Worm (Caenorhabditis elegans) whole organism, L4 larva: ENCODE measurements around the gene daf-15.

ENCODE experiments used
- T20F7.1 ChIP-seq: fragments of 200-800 bp; sonication (Bioruptor generic); optimal IDR thresholded peaks from 2 replicates; lab custom pipeline; 2018; ENCODE audit warnings: mild to moderate bottlenecking, missing genetic modification characterization, missing compliant biosample characterization
- T26A8.4 ChIP-seq: fragments of 200-800 bp; sonication (Bioruptor generic); IDR thresholded peaks from 2 replicates; pipeline ENCODE4 v1.3.6; 2022; ENCODE audit warnings: missing genetic modification characterization, missing compliant biosample characterization
- Y105C5A.15 ChIP-seq: fragments of 200-800 bp; sonication (Bioruptor generic); IDR thresholded peaks from 2 replicates; pipeline ENCODE4 v1.3.6; 2022; ENCODE audit warnings: missing genetic modification characterization, missing compliant biosample characterization
- ZK337.2 ChIP-seq: fragments of 200-800 bp; sonication (Bioruptor generic); IDR thresholded peaks from 2 replicates; pipeline ENCODE4 v1.3.6; 2022; ENCODE audit warnings: missing genetic modification reagents, missing genetic modification characterization, missing compliant biosample characterization
- ZK546.5 ChIP-seq, 2 experiments: sonication (generic microtip); optimal IDR thresholded peaks; 2 replicates each; lab custom pipeline; 2017; ENCODE audit warnings: missing biosample characterization in 2 of 2, missing genetic modification characterization in 2 of 2
- aha-1 ChIP-seq: fragments of 150-350 bp; peaks from one replicate; lab custom pipeline; 2014; ENCODE audit warnings: missing biosample characterization, missing genetic modification characterization
- aly-2 ChIP-seq: sonication (generic microtip); optimal IDR thresholded peaks from 2 replicates; lab custom pipeline; 2018; ENCODE audit warnings: missing biosample characterization, missing genetic modification characterization
- ama-1 ChIP-seq: fragments of 150-350 bp; optimal IDR thresholded peaks from 2 replicates; lab custom pipeline; 2014; ENCODE audit warnings: inconsistent platforms, mixed read lengths
- ceh-32 ChIP-seq: sonication (generic microtip); optimal IDR thresholded peaks from 2 replicates; lab custom pipeline; 2016; ENCODE audit warnings: mild to moderate bottlenecking, missing genetic modification characterization, missing compliant biosample characterization; ENCODE audit not compliant: poor library complexity
- ceh-62 ChIP-seq: sonication (generic microtip); optimal IDR thresholded peaks from 2 replicates; lab custom pipeline; 2017; ENCODE audit warnings: missing biosample characterization, missing genetic modification characterization
- daf-12 ChIP-seq: fragments of 150-350 bp; optimal IDR thresholded peaks from 2 replicates; lab custom pipeline; 2014; ENCODE audit warnings: missing biosample characterization, missing genetic modification reagents, missing genetic modification characterization
- daf-16 ChIP-seq, 3 experiments: sonication (generic microtip); optimal IDR thresholded peaks; 2 replicates each; lab custom pipeline; 2016 to 2017; ENCODE audit warnings: missing genetic modification characterization in 3 of 3, missing genetic modification reagents in 3 of 3, mild to moderate bottlenecking in 2 of 3, missing compliant biosample characterization in 2 of 3, missing biosample characterization in 1 of 3, moderate library complexity in 1 of 3
- daf-19 ChIP-seq: fragments of 200-800 bp; sonication (Bioruptor generic); conservative IDR thresholded peaks from 2 replicates; pipeline ENCODE4 v1.3.6; 2022; ENCODE audit warnings: missing genetic modification characterization, missing compliant biosample characterization
- dmd-8 ChIP-seq: fragments of 200-800 bp; sonication (Bioruptor generic); IDR thresholded peaks from 2 replicates; pipeline ENCODE4 v1.3.6; 2022; ENCODE audit warnings: missing genetic modification characterization, missing compliant biosample characterization
- dpl-1 ChIP-seq: fragments of 150-350 bp; optimal IDR thresholded peaks from 2 replicates; lab custom pipeline; 2014; ENCODE audit warnings: missing biosample characterization, missing genetic modification reagents, missing genetic modification characterization
- duxl-1 ChIP-seq: sonication (generic microtip); optimal IDR thresholded peaks from 2 replicates; lab custom pipeline; 2016; ENCODE audit warnings: mild to moderate bottlenecking, missing genetic modification characterization, moderate library complexity, missing compliant biosample characterization; ENCODE audit not compliant: poor library complexity
- dve-1 ChIP-seq: sonication (generic microtip); optimal IDR thresholded peaks from 2 replicates; lab custom pipeline; 2017; ENCODE audit warnings: antibody characterized with exemption, mild to moderate bottlenecking, missing genetic modification characterization, missing compliant biosample characterization; ENCODE audit not compliant: insufficient read depth
- hlh-11 ChIP-seq: fragments of 200-800 bp; sonication (Bioruptor generic); optimal IDR thresholded peaks from 2 replicates; lab custom pipeline; 2018; ENCODE audit warnings: mild to moderate bottlenecking, missing genetic modification characterization, missing compliant biosample characterization
- hlh-30 ChIP-seq: sonication (generic microtip); optimal IDR thresholded peaks from 2 replicates; lab custom pipeline; 2017; ENCODE audit warnings: antibody characterized with exemption, mild to moderate bottlenecking, missing genetic modification characterization, missing compliant biosample characterization; ENCODE audit not compliant: insufficient read depth
- hmg-1.1 ChIP-seq: fragments of 200-800 bp; sonication (Bioruptor generic); IDR thresholded peaks from 2 replicates; pipeline ENCODE4 v1.3.6; 2022; ENCODE audit warnings: missing genetic modification reagents, missing genetic modification characterization, missing compliant biosample characterization
- jun-1 ChIP-seq: fragments of 150-350 bp; optimal IDR thresholded peaks from 2 replicates; lab custom pipeline; 2014; ENCODE audit warnings: missing biosample characterization, missing genetic modification reagents, missing genetic modification characterization
- lin-15B ChIP-seq: fragments of 150-350 bp; sonication (generic microtip); optimal IDR thresholded peaks from 3 replicates; lab custom pipeline; 2014; ENCODE audit warnings: missing biosample characterization, missing genetic modification characterization
- lin-38 ChIP-seq: fragments of 200-800 bp; sonication (Bioruptor generic); IDR thresholded peaks from 2 replicates; pipeline ENCODE4 v1.3.6; 2022; ENCODE audit warnings: missing genetic modification reagents, missing genetic modification characterization, missing compliant biosample characterization
- lsy-2 ChIP-seq, 2 experiments: fragments of 150-350 bp in 1 of 2; sonication (generic microtip) in 1 of 2; optimal IDR thresholded peaks; 2 replicates each; lab custom pipeline; 2014 to 2017; ENCODE audit warnings: missing biosample characterization in 2 of 2, missing genetic modification characterization in 2 of 2
- madf-9 ChIP-seq: fragments of 200-800 bp; sonication (Bioruptor generic); conservative IDR thresholded peaks from 2 replicates; pipeline ENCODE4 v1.3.6; 2022; ENCODE audit warnings: missing genetic modification reagents, missing genetic modification characterization, missing compliant biosample characterization
- mdl-1 ChIP-seq, 2 experiments: fragments of 150-350 bp in 1 of 2; sonication (generic microtip) in 1 of 2; optimal IDR thresholded peaks; 2 replicates each; lab custom pipeline; 2014 to 2017; ENCODE audit warnings: missing biosample characterization in 2 of 2, missing genetic modification characterization in 2 of 2
- mep-1 ChIP-seq: fragments of 150-350 bp; sonication (generic microtip); optimal IDR thresholded peaks from 3 replicates; lab custom pipeline; 2014; ENCODE audit warnings: missing biosample characterization, missing genetic modification characterization
- mes-2 ChIP-seq: sonication (generic microtip); optimal IDR thresholded peaks from 2 replicates; lab custom pipeline; 2016; ENCODE audit warnings: missing genotype, mild to moderate bottlenecking, missing genetic modification characterization, missing compliant biosample characterization; ENCODE audit not compliant: poor library complexity, severe bottlenecking
- nhr-102 ChIP-seq: sonication (generic microtip); optimal IDR thresholded peaks from 2 replicates; lab custom pipeline; 2016; ENCODE audit warnings: mild to moderate bottlenecking, missing genetic modification characterization, moderate library complexity, missing compliant biosample characterization
- nhr-28 ChIP-seq: fragments of 150-350 bp; optimal IDR thresholded peaks from 2 replicates; lab custom pipeline; 2014; ENCODE audit warnings: missing biosample characterization, missing genetic modification characterization
- nhr-6 ChIP-seq: fragments of 150-350 bp; optimal IDR thresholded peaks from 2 replicates; lab custom pipeline; 2014; ENCODE audit warnings: missing biosample characterization, missing genetic modification characterization
- nhr-77 ChIP-seq: fragments of 150-350 bp; optimal IDR thresholded peaks from 2 replicates; lab custom pipeline; 2014; ENCODE audit warnings: missing biosample characterization, missing genetic modification characterization
- pha-4 ChIP-seq, 2 experiments: fragments of 150-350 bp in 1 of 2; fragments of 200-800 bp in 1 of 2; sonication (Bioruptor generic) in 1 of 2; IDR thresholded peaks in 1 of 2; optimal IDR thresholded peaks in 1 of 2; 2 replicates each; pipeline versions ENCODE4 v1.3.6 to Lab custom; 2014 to 2022; ENCODE audit warnings: missing genetic modification characterization in 2 of 2, missing genetic modification reagents in 2 of 2, missing biosample characterization in 1 of 2, missing compliant biosample characterization in 1 of 2
- rbr-2 ChIP-seq: sonication (generic microtip); optimal IDR thresholded peaks from 2 replicates; lab custom pipeline; 2016; ENCODE audit warnings: missing genotype, missing genetic modification characterization, missing compliant biosample characterization
- sdz-12 ChIP-seq: fragments of 200-800 bp; sonication (Bioruptor generic); optimal IDR thresholded peaks from 2 replicates; lab custom pipeline; 2018; ENCODE audit warnings: mild to moderate bottlenecking, missing genetic modification characterization, missing compliant biosample characterization
- skn-1 ChIP-seq: fragments of 150-350 bp; optimal IDR thresholded peaks from 2 replicates; lab custom pipeline; 2014; ENCODE audit warnings: missing biosample characterization, missing genetic modification characterization
- spr-3 ChIP-seq: fragments of 200-800 bp; sonication (Bioruptor generic); optimal IDR thresholded peaks from 2 replicates; lab custom pipeline; 2018; ENCODE audit warnings: mild to moderate bottlenecking, missing genetic modification characterization, missing compliant biosample characterization
- tag-97 ChIP-seq: fragments of 200-800 bp; sonication (Bioruptor generic); IDR thresholded peaks from 2 replicates; pipeline ENCODE4 v1.3.6; 2022; ENCODE audit warnings: missing genetic modification characterization, missing compliant biosample characterization
- unc-130 ChIP-seq: sonication (generic microtip); optimal IDR thresholded peaks from 2 replicates; lab custom pipeline; 2016; ENCODE audit warnings: missing genetic modification reagents, missing genetic modification characterization, missing compliant biosample characterization
- unc-62 ChIP-seq, 3 experiments: fragments of 150-350 bp in 1 of 3; sonication (generic microtip); optimal IDR thresholded peaks in 2 of 3; peaks in 1 of 3; 1 replicate in 1 of 3; 2 replicates in 2 of 3; lab custom pipeline; 2014 to 2017; ENCODE audit warnings: missing biosample characterization in 3 of 3, missing genetic modification characterization in 3 of 3, missing genetic modification reagents in 3 of 3, missing genotype in 1 of 3
- zfp-2 ChIP-seq: sonication (generic microtip); optimal IDR thresholded peaks from 2 replicates; lab custom pipeline; 2016; ENCODE audit warnings: mild to moderate bottlenecking, missing genetic modification characterization, missing compliant biosample characterization
- zip-11 ChIP-seq: fragments of 200-800 bp; sonication (Bioruptor generic); IDR thresholded peaks from 2 replicates; pipeline ENCODE4 v1.3.6; 2022; ENCODE audit warnings: missing genetic modification characterization, missing compliant biosample characterization
- zip-2 ChIP-seq: fragments of 150-350 bp; optimal IDR thresholded peaks from 2 replicates; lab custom pipeline; 2014; ENCODE audit warnings: missing biosample characterization, missing genetic modification characterization

daf-15 gene

DNA sequence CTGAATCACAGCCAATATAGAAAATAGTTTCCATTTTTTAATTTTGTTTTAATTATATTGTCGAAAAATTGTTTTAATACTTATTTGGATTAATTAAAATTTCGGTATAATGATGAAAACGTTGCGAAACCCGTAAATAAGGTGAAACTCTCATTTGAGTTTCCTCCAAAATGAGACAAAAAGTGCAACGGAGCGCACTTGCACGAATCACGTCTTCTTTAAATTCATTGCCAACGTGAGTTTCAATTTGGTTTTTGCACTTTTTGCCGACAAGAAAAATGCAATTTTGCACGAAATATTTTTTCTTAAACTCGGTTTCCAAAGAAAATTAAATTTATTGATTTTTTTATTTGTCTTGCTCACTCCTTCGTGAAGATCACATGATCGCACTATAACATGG lies at the start of gene daf-15:
TSS of gene daf-15 (plus strand) at position 171 of the 400 bp plus-strand sequence.
- no peak for TF ChIP-seq madf-9 (GFP tag; lab: Robert Waterston, UW)
- TF ChIP-seq spr-3 (GFP tag; lab: Kevin White, UChicago), result no peak
- TF ChIP-seq T26A8.4 (GFP tag; lab: Robert Waterston, UW), result no peak
- no peak for TF ChIP-seq zfp-2 (tag; lab: Kevin White, UChicago)
- TF ChIP-seq sdz-12 (GFP tag; lab: Kevin White, UChicago), result no peak
- TF ChIP-seq daf-16 (GFP tag; optimal IDR thresholded peaks at IDR 0.05; lab: Kevin White, UChicago), result no peak
- TF ChIP-seq daf-16 (tag; optimal IDR thresholded peaks at IDR 0.05; lab: Kevin White, UChicago), result no peak
- TF ChIP-seq dpl-1 (GFP tag; lab: Kevin White, UChicago), result peak; percentile 93
- TF ChIP-seq ZK337.2 (GFP tag; lab: Robert Waterston, UW), result no peak
- no peak for TF ChIP-seq ZK546.5 (tag; optimal IDR thresholded peaks at IDR 0.05; lab: Kevin White, UChicago)
- no peak for TF ChIP-seq zip-11 (GFP tag; lab: Robert Waterston, UW)
- TF ChIP-seq hmg-1.1 (GFP tag; lab: Robert Waterston, UW), result no peak
- TF ChIP-seq unc-62 (GFP tag; optimal IDR thresholded peaks at IDR 0.05 in 1 of 2; lab: Kevin White, UChicago), result peak in 1 of 2 experiments; percentile 69
- no peak for TF ChIP-seq unc-62 (tag; optimal IDR thresholded peaks at IDR 0.05; lab: Kevin White, UChicago)
- TF ChIP-seq nhr-6 (tag; lab: Kevin White, UChicago), result peak; percentile 46
- TF ChIP-seq pha-4 (GFP tag; IDR thresholded peaks at IDR 0.05; lab: Robert Waterston, UW), result no peak
- TF ChIP-seq pha-4 (tag; optimal IDR thresholded peaks at IDR 0.05; lab: Kevin White, UChicago), result no peak
- peak in 1 of 2 experiments; percentile 27 for TF ChIP-seq mdl-1 (tag; optimal IDR thresholded peaks at IDR 0.05; lab: Kevin White, UChicago)
- TF ChIP-seq ceh-32 (tag; lab: Kevin White, UChicago), result no peak
- TF ChIP-seq daf-19 (GFP tag; lab: Robert Waterston, UW), result no peak
- peak; percentile 94 for TF ChIP-seq lin-38 (GFP tag; lab: Robert Waterston, UW)
- no peak for TF ChIP-seq Y105C5A.15 (GFP tag; lab: Robert Waterston, UW)
- peak; percentile 28 for TF ChIP-seq dve-1
- TF ChIP-seq tag-97 (GFP tag; lab: Robert Waterston, UW), result no peak
- TF ChIP-seq hlh-30 (tag; lab: Kevin White, UChicago), result peak; percentile 90
- TF ChIP-seq skn-1 (tag; lab: Kevin White, UChicago), result no peak
- no peak for TF ChIP-seq ceh-62 (tag; lab: Kevin White, UChicago)
- TF ChIP-seq duxl-1 (tag; lab: Kevin White, UChicago), result no peak
- peak in 1 of 2 experiments; percentile 67 for TF ChIP-seq lsy-2 (tag; optimal IDR thresholded peaks at IDR 0.05; lab: Kevin White, UChicago)
- no peak for TF ChIP-seq nhr-77 (tag; lab: Kevin White, UChicago)
- TF ChIP-seq dmd-8 (GFP tag; lab: Robert Waterston, UW), result no peak
- peak; percentile 45 for TF ChIP-seq mep-1 (tag; lab: Kevin White, UChicago)
- TF ChIP-seq ama-1 (lab: Kevin White, UChicago), result no peak
- TF ChIP-seq aha-1 (tag; lab: Kevin White, UChicago), result peak; percentile 93
- TF ChIP-seq jun-1 (tag; lab: Kevin White, UChicago), result no peak
- peak; percentile 26 for TF ChIP-seq rbr-2
- no peak for TF ChIP-seq hlh-11 (tag; lab: Kevin White, UChicago)
- no peak for TF ChIP-seq T20F7.1 (GFP tag; lab: Kevin White, UChicago)
- no peak for TF ChIP-seq lin-15B (tag; lab: Kevin White, UChicago)
- peak; percentile 32 for TF ChIP-seq nhr-28
- no peak for TF ChIP-seq aly-2
- TF ChIP-seq zip-2, result no peak

DNA sequence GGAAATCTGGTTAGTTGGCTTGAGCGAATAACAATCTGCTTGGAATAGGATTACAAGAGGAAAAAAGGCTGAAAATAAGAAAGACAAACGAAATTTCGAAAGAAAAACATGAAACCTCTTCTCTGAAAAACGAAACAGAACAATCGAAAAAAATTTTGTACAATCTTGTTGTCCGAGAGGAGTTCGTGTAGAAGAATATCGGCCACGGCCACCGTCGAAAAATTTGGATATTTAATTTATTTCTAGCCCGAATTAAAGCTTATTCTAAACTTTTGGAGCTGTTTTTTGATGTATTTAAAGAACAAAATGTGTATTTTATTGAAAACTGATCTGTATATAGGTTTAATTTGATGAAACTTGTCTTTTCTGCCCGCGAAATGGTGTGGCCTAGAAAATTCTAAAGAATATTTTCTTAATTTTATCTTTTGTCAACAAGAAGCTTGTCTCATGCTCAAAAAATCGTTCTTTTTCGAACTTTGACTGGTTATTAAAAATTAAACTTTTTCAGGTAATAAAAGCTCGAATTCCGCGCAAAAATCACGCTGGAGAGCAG lies 49.4 kb upstream of the daf-15 start, which contains the start of gene T20D3.5:
TSS of gene T20D3.5 (plus strand) at position 503 of the 553 bp plus-strand sequence.
- TF ChIP-seq nhr-102 (tag; lab: Kevin White, UChicago) (no peak), madf-9 (GFP tag; lab: Robert Waterston, UW) (no peak), unc-130 (GFP tag; lab: Kevin White, UChicago) (peak; percentile 67), daf-12 (tag; lab: Kevin White, UChicago) (no peak), mes-2 (tag; lab: Kevin White, UChicago) (peak; percentile 66)
- TF ChIP-seq, all 104 proteins: peak for 2
